6 worm cellular contexts compared by ENCODE assay signal in genomic region chrV:20716830-20717441, ce11.
TF ChIP-seq lines count a peak whose summit lies in the region.

No protein-coding gene starts in this region.

TF ChIP-seq in whole organism, L1 larva, 84 proteins besides CTCF, POLR2A, EP300 and RAD21:
- TF ChIP-seq nhr-85 (tag; lab: Kevin White, UChicago), result peak; percentile 24
- TF ChIP-seq efl-1 (optimal IDR thresholded peaks at IDR 0.05; lab: Kevin White, UChicago), result no peak
- peak in 1 of 2 experiments; percentile 78 for TF ChIP-seq efl-1 (GFP tag; optimal IDR thresholded peaks at IDR 0.05 in 1 of 2; lab: Kevin White, UChicago)
- TF ChIP-seq ama-1 (optimal IDR thresholded peaks at IDR 0.05; lab: Kevin White, UChicago), result peak; percentile 5
- no peak for TF ChIP-seq jun-1 (tag; optimal IDR thresholded peaks at IDR 0.05; lab: Kevin White, UChicago)
- no peak for TF ChIP-seq nhr-47 (tag; optimal IDR thresholded peaks at IDR 0.05; lab: Kevin White, UChicago)
- peak; percentile 23 for TF ChIP-seq sup-37 (GFP tag; optimal IDR thresholded peaks at IDR 0.05; lab: Kevin White, UChicago)
- no peak for TF ChIP-seq sptf-1 (tag; optimal IDR thresholded peaks at IDR 0.05; lab: Kevin White, UChicago)
- no peak for TF ChIP-seq pag-3 (tag; optimal IDR thresholded peaks at IDR 0.05; lab: Kevin White, UChicago; ENCODE audit: borderline replicate concordance, insufficient read depth)
- TF ChIP-seq rnt-1 (tag; optimal IDR thresholded peaks at IDR 0.05; lab: Kevin White, UChicago), result peak; percentile 18

TF ChIP-seq in whole organism, L2 larva, 48 proteins besides CTCF, POLR2A, EP300 and RAD21:
- TF ChIP-seq ama-1 (optimal IDR thresholded peaks at IDR 0.05; lab: Kevin White, UChicago), result peak; percentile 12
- no peak for TF ChIP-seq ceh-82 (tag; optimal IDR thresholded peaks at IDR 0.05; lab: Kevin White, UChicago)

TF ChIP-seq in whole organism, L3 larva, 47 proteins besides CTCF, POLR2A, EP300 and RAD21:
- no peak for TF ChIP-seq daf-12 (tag; optimal IDR thresholded peaks at IDR 0.05; lab: Kevin White, UChicago)
- TF ChIP-seq pha-4 (tag; optimal IDR thresholded peaks at IDR 0.05; lab: Kevin White, UChicago), result peak; percentile 7
- no peak for TF ChIP-seq lin-15B (tag; optimal IDR thresholded peaks at IDR 0.05; lab: Kevin White, UChicago)
- peak; percentile 88 for TF ChIP-seq ama-1 (optimal IDR thresholded peaks at IDR 0.05; lab: Kevin White, UChicago)

TF ChIP-seq in whole organism, L4 larva, 104 proteins besides CTCF, POLR2A, EP300 and RAD21:
- 0 out of 4 replicates have a peak, but pooled peaks of 1 of the 2 experiments have one; percentile 11 for TF ChIP-seq madf-5 (GFP tag; IDR thresholded peaks at IDR 0.05; lab: Robert Waterston, UW)
- 0 out of 2 replicates have a peak, but pooled peaks have one; percentile 13 for TF ChIP-seq dmd-6 (GFP tag; IDR thresholded peaks at IDR 0.05; lab: Robert Waterston, UW)
- peak; percentile 4 for TF ChIP-seq nhr-48 (tag; optimal IDR thresholded peaks at IDR 0.05; lab: Kevin White, UChicago)
- 0 out of 2 replicates have a peak, but pooled peaks have one; percentile 47 for TF ChIP-seq zfp-3 (GFP tag; conservative IDR thresholded peaks at IDR 0.05; lab: Robert Waterston, UW)
- 0 out of 2 replicates have a peak, but pooled peaks have one; percentile 43 for TF ChIP-seq lin-1 (GFP tag; IDR thresholded peaks at IDR 0.05; lab: Robert Waterston, UW)
- peak in 1 of 2 experiments; percentile 45 for TF ChIP-seq hif-1 (tag; optimal IDR thresholded peaks at IDR 0.05; lab: Kevin White, UChicago)
- peak; percentile 6 for TF ChIP-seq mep-1 (tag; optimal IDR thresholded peaks at IDR 0.05; lab: Kevin White, UChicago)
- TF ChIP-seq F26F4.8 (GFP tag; conservative IDR thresholded peaks at IDR 0.05; lab: Robert Waterston, UW), result no peak
- TF ChIP-seq set-16 (GFP tag; IDR thresholded peaks at IDR 0.05; lab: Robert Waterston, UW), result no peak
- TF ChIP-seq T26A8.4 (GFP tag; IDR thresholded peaks at IDR 0.05; lab: Robert Waterston, UW), result peak; percentile 55
- TF ChIP-seq Y75B8A.6 (GFP tag; IDR thresholded peaks at IDR 0.05; lab: Robert Waterston, UW), result 0 out of 2 replicates have a peak, but pooled peaks have one; percentile 13
- peak; percentile 9 for TF ChIP-seq mes-2 (tag; optimal IDR thresholded peaks at IDR 0.05; lab: Kevin White, UChicago; ENCODE audit: poor library complexity, severe bottlenecking)
- no peak for TF ChIP-seq F37D6.2 (tag; optimal IDR thresholded peaks at IDR 0.05; lab: Kevin White, UChicago)
- TF ChIP-seq daf-16 (GFP tag; optimal IDR thresholded peaks at IDR 0.05; lab: Kevin White, UChicago), result peak in 1 of 2 experiments; percentile 63
- TF ChIP-seq daf-16 (tag; optimal IDR thresholded peaks at IDR 0.05; lab: Kevin White, UChicago), result no peak
- no peak for TF ChIP-seq dpl-1 (GFP tag; optimal IDR thresholded peaks at IDR 0.05; lab: Kevin White, UChicago)
- no peak for TF ChIP-seq lin-39 (tag; optimal IDR thresholded peaks at IDR 0.05; lab: Kevin White, UChicago)
- 0 out of 2 replicates have a peak, but pooled peaks have one; percentile 19 for TF ChIP-seq snpc-1.2 (GFP tag; IDR thresholded peaks at IDR 0.05; lab: Robert Waterston, UW)
- TF ChIP-seq ama-1 (optimal IDR thresholded peaks at IDR 0.05; lab: Kevin White, UChicago), result peak; percentile 64
- peak; percentile 56; the same call in 1 of the 2 replicates for TF ChIP-seq dmd-9 (GFP tag; IDR thresholded peaks at IDR 0.05; lab: Robert Waterston, UW)
- no peak for TF ChIP-seq daf-19 (GFP tag; conservative IDR thresholded peaks at IDR 0.05; lab: Robert Waterston, UW)

TF ChIP-seq in whole organism, midembryonic, 9 proteins besides CTCF, POLR2A, EP300 and RAD21:
- TF ChIP-seq ref-1 (GFP tag; conservative IDR thresholded peaks at IDR 0.05; lab: Robert Waterston, UW), result no peak
- peak; percentile 41; the same call in 1 of the 2 replicates for TF ChIP-seq ztf-23 (GFP tag; IDR thresholded peaks at IDR 0.05; lab: Robert Waterston, UW)
- TF ChIP-seq tab-1 (GFP tag; IDR thresholded peaks at IDR 0.05; lab: Robert Waterston, UW), result no peak
- 0 out of 2 replicates have a peak, but pooled peaks have one; percentile 8 for TF ChIP-seq T22C8.4 (GFP tag; IDR thresholded peaks at IDR 0.05; lab: Robert Waterston, UW)

TF ChIP-seq in whole organism, young adult, 124 proteins besides CTCF, POLR2A, EP300 and RAD21:
- TF ChIP-seq tlf-1 (GFP tag; optimal IDR thresholded peaks at IDR 0.05; lab: Kevin White, UChicago) (peak; percentile 15), K11D2.4 (GFP tag; IDR thresholded peaks at IDR 0.05; lab: Robert Waterston, UW) (0 out of 2 replicates have a peak, but pooled peaks have one; percentile 35), mcd-1 (GFP tag; IDR thresholded peaks at IDR 0.05; lab: Robert Waterston, UW) (0 out of 2 replicates have a peak, but pooled peaks have one; percentile 14), dox-1 (GFP tag; IDR thresholded peaks at IDR 0.05; lab: Robert Waterston, UW) (no peak), ceh-40 (GFP tag; IDR thresholded peaks at IDR 0.05; lab: Robert Waterston, UW) (no peak), F52B5.7 (tag; optimal IDR thresholded peaks at IDR 0.05; lab: Kevin White, UChicago) (peak; percentile 20), B0336.3 (GFP tag; IDR thresholded peaks at IDR 0.05; lab: Robert Waterston, UW) (0 out of 2 replicates have a peak, but pooled peaks have one; percentile 22), nfyb-1 (GFP tag; IDR thresholded peaks at IDR 0.05; lab: Robert Waterston, UW) (0 out of 2 replicates have a peak, but pooled peaks have one; percentile 66), ztf-22 (GFP tag; optimal IDR thresholded peaks at IDR 0.05; lab: Kevin White, UChicago) (peak; percentile 7), rcor-1 (GFP tag; IDR thresholded peaks at IDR 0.05; lab: Robert Waterston, UW) (no peak), ama-1 (optimal IDR thresholded peaks at IDR 0.05; lab: Kevin White, UChicago) (peak; percentile 50), ama-1 (GFP tag; optimal IDR thresholded peaks at IDR 0.05; lab: Kevin White, UChicago) (no peak), cebp-1 (GFP tag; IDR thresholded peaks at IDR 0.05; lab: Robert Waterston, UW) (peak; percentile 74), cebp-1 (tag; optimal IDR thresholded peaks at IDR 0.05; lab: Kevin White, UChicago) (peak; percentile 84), ets-4 (GFP tag; optimal IDR thresholded peaks at IDR 0.05; lab: Kevin White, UChicago) (no peak), madf-6 (GFP tag; IDR thresholded peaks at IDR 0.05; lab: Robert Waterston, UW) (no peak), repo-1 (tag; optimal IDR thresholded peaks at IDR 0.05; lab: Kevin White, UChicago) (peak; percentile 76), lin-35 (GFP tag; optimal IDR thresholded peaks at IDR 0.05; lab: Kevin White, UChicago) (peak in 1 of 3 experiments; percentile 38), F37B4.10 (GFP tag; IDR thresholded peaks at IDR 0.05; lab: Robert Waterston, UW) (0 out of 2 replicates have a peak, but pooled peaks have one; percentile 5)
